Worm (Caenorhabditis elegans) whole organism, young adult: Measurements from ENCODE around the gene syx-2.

ENCODE experiments used
- B0336.3 ChIP-seq: fragments of 200-800 bp; sonication (Bioruptor generic); IDR thresholded peaks from 2 replicates; pipeline ENCODE4 v1.3.6; 2022; ENCODE audit warnings: missing genetic modification characterization, missing compliant biosample characterization
- D2030.7 ChIP-seq: fragments of 200-800 bp; sonication (Bioruptor generic); IDR thresholded peaks from 2 replicates; pipeline ENCODE4 v1.3.6; 2022; ENCODE audit warnings: missing genetic modification reagents, missing genetic modification characterization, missing compliant biosample characterization
- ZK185.1 ChIP-seq: sonication (generic microtip); optimal IDR thresholded peaks from 2 replicates; lab custom pipeline; 2016; ENCODE audit warnings: mild to moderate bottlenecking, missing genetic modification characterization, missing compliant biosample characterization; ENCODE audit not compliant: poor library complexity, severe bottlenecking
- akir-1 ChIP-seq: fragments of 200-800 bp; sonication (Bioruptor generic); optimal IDR thresholded peaks from 2 replicates; lab custom pipeline; 2018; ENCODE audit warnings: mild to moderate bottlenecking, missing genetic modification characterization, moderate library complexity, missing compliant biosample characterization
- ama-1 ChIP-seq, 3 experiments: fragments of 150-350 bp in 1 of 3; sonication (generic microtip) in 2 of 3; optimal IDR thresholded peaks; 2 replicates each; lab custom pipeline; 2014 to 2018; ENCODE audit warnings: missing biosample characterization in 2 of 3, missing genetic modification characterization in 2 of 3, missing genetic modification reagents in 2 of 3
- cebp-1 ChIP-seq, 2 experiments: fragments of 200-800 bp in 1 of 2; sonication (Bioruptor generic) in 1 of 2; sonication (generic microtip) in 1 of 2; IDR thresholded peaks in 1 of 2; optimal IDR thresholded peaks in 1 of 2; 2 replicates each; pipeline versions ENCODE4 v1.3.6 to Lab custom; 2017 to 2022; ENCODE audit warnings: missing compliant biosample characterization in 2 of 2, missing genetic modification characterization in 2 of 2, mild to moderate bottlenecking in 1 of 2, missing genetic modification reagents in 1 of 2, moderate library complexity in 1 of 2
- ceh-27 ChIP-seq: fragments of 200-800 bp; sonication (Bioruptor generic); optimal IDR thresholded peaks from 2 replicates; lab custom pipeline; 2018; ENCODE audit warnings: mild to moderate bottlenecking, missing genetic modification characterization, moderate library complexity, missing compliant biosample characterization
- ceh-79 ChIP-seq: sonication (generic microtip); optimal IDR thresholded peaks from 2 replicates; lab custom pipeline; 2017; ENCODE audit warnings: mild to moderate bottlenecking, missing genetic modification characterization, missing compliant biosample characterization
- dox-1 ChIP-seq: fragments of 200-800 bp; sonication (Bioruptor generic); IDR thresholded peaks from 2 replicates; pipeline ENCODE4 v1.3.6; 2022; ENCODE audit warnings: missing genetic modification reagents, missing genetic modification characterization, missing compliant biosample characterization
- egl-18 ChIP-seq: fragments of 200-800 bp; sonication (Bioruptor generic); IDR thresholded peaks from 2 replicates; pipeline ENCODE4 v1.3.6; 2022; ENCODE audit warnings: missing genetic modification reagents, missing genetic modification characterization, missing compliant biosample characterization
- egrh-3 ChIP-seq: fragments of 200-800 bp; sonication (Bioruptor generic); IDR thresholded peaks from 2 replicates; pipeline ENCODE4 v1.3.6; 2022; ENCODE audit warnings: missing genetic modification reagents, missing genetic modification characterization, missing compliant biosample characterization
- gei-17 ChIP-seq: fragments of 200-800 bp; sonication (Bioruptor generic); optimal IDR thresholded peaks from 2 replicates; lab custom pipeline; 2018; ENCODE audit warnings: mild to moderate bottlenecking, missing genetic modification characterization, missing compliant biosample characterization
- hmg-1.2 ChIP-seq: fragments of 200-800 bp; sonication (Bioruptor generic); IDR thresholded peaks from 2 replicates; pipeline ENCODE4 v1.3.6; 2022; ENCODE audit warnings: missing genetic modification reagents, missing genetic modification characterization, missing compliant biosample characterization
- hrde-1 ChIP-seq: sonication (generic microtip); optimal IDR thresholded peaks from 2 replicates; lab custom pipeline; 2016; ENCODE audit warnings: missing genetic modification characterization, mild to moderate bottlenecking, missing compliant biosample characterization, moderate library complexity, missing genotype, missing genetic modification reagents, borderline replicate concordance
- hsf-1 ChIP-seq: fragments of 200-800 bp; sonication (Bioruptor generic); IDR thresholded peaks from 2 replicates; pipeline ENCODE4 v1.3.6; 2022; ENCODE audit warnings: missing genetic modification reagents, missing genetic modification characterization, missing compliant biosample characterization
- lin-26 ChIP-seq: fragments of 200-800 bp; sonication (Bioruptor generic); IDR thresholded peaks from 2 replicates; pipeline ENCODE4 v1.3.6; 2022; ENCODE audit warnings: missing genetic modification reagents, missing genetic modification characterization, missing compliant biosample characterization
- lin-35 ChIP-seq, 3 experiments: fragments of 150-350 bp in 2 of 3; sonication (generic microtip) in 1 of 3; optimal IDR thresholded peaks; 2 replicates each; lab custom pipeline; 2014 to 2018; ENCODE audit warnings: missing biosample characterization in 3 of 3, missing genetic modification characterization in 3 of 3, missing genetic modification reagents in 3 of 3
- lin-40 ChIP-seq: sonication (generic microtip); optimal IDR thresholded peaks from 2 replicates; lab custom pipeline; 2016; ENCODE audit warnings: missing genetic modification characterization, mild to moderate bottlenecking, missing compliant biosample characterization, missing genotype, missing genetic modification reagents
- lin-54 ChIP-seq: fragments of 200-800 bp; sonication (Bioruptor generic); optimal IDR thresholded peaks from 2 replicates; lab custom pipeline; 2018; ENCODE audit warnings: mild to moderate bottlenecking, missing genetic modification characterization, missing compliant biosample characterization
- lsy-27 ChIP-seq: sonication (generic microtip); optimal IDR thresholded peaks from 2 replicates; lab custom pipeline; 2017; ENCODE audit warnings: missing genetic modification characterization, mild to moderate bottlenecking, missing compliant biosample characterization, antibody characterized with exemption, missing genotype, borderline replicate concordance; ENCODE audit not compliant: insufficient read depth
- madf-10 ChIP-seq: sonication (generic microtip); optimal IDR thresholded peaks from 2 replicates; lab custom pipeline; 2016; ENCODE audit warnings: mild to moderate bottlenecking, missing genetic modification characterization, missing compliant biosample characterization
- madf-3 ChIP-seq: fragments of 200-800 bp; sonication (Bioruptor generic); IDR thresholded peaks from 2 replicates; pipeline ENCODE4 v1.3.6; 2022; ENCODE audit warnings: missing genetic modification reagents, missing genetic modification characterization, missing compliant biosample characterization
- madf-6 ChIP-seq: fragments of 200-800 bp; sonication (Bioruptor generic); IDR thresholded peaks from 2 replicates; pipeline ENCODE4 v1.3.6; 2022; ENCODE audit warnings: missing genetic modification reagents, missing genetic modification characterization, missing compliant biosample characterization
- madf-8 ChIP-seq: fragments of 200-800 bp; sonication (Bioruptor generic); conservative IDR thresholded peaks from 2 replicates; pipeline ENCODE4 v1.3.6; 2022; ENCODE audit warnings: missing genetic modification reagents, missing genetic modification characterization, missing compliant biosample characterization
- mcd-1 ChIP-seq: fragments of 200-800 bp; sonication (Bioruptor generic); IDR thresholded peaks from 2 replicates; pipeline ENCODE4 v1.3.6; 2022; ENCODE audit warnings: missing genetic modification reagents, missing genetic modification characterization, missing compliant biosample characterization
- mes-4 ChIP-seq: sonication (generic microtip); optimal IDR thresholded peaks from 2 replicates; lab custom pipeline; 2016; ENCODE audit warnings: missing genotype, missing genetic modification characterization, missing compliant biosample characterization
- nhr-120 ChIP-seq: fragments of 200-800 bp; sonication (Bioruptor generic); IDR thresholded peaks from 2 replicates; pipeline ENCODE4 v1.3.6; 2022; ENCODE audit warnings: missing genetic modification characterization, missing compliant biosample characterization
- nhr-27 ChIP-seq: fragments of 200-800 bp; sonication (Bioruptor generic); optimal IDR thresholded peaks from 2 replicates; lab custom pipeline; 2018; ENCODE audit warnings: mild to moderate bottlenecking, missing genetic modification characterization, moderate library complexity, missing compliant biosample characterization
- nhr-80 ChIP-seq: sonication (generic microtip); optimal IDR thresholded peaks from 2 replicates; lab custom pipeline; 2016; ENCODE audit warnings: missing genetic modification characterization, missing compliant biosample characterization
- rcor-1 ChIP-seq: fragments of 200-800 bp; sonication (Bioruptor generic); IDR thresholded peaks from 2 replicates; pipeline ENCODE4 v1.3.6; 2022; ENCODE audit warnings: missing genetic modification reagents, missing genetic modification characterization, missing compliant biosample characterization
- sdz-38 ChIP-seq: sonication (generic microtip); optimal IDR thresholded peaks from 2 replicates; lab custom pipeline; 2016; ENCODE audit warnings: missing genotype, missing genetic modification characterization, missing compliant biosample characterization
- sea-2 ChIP-seq: fragments of 200-800 bp; sonication (Bioruptor generic); IDR thresholded peaks from 2 replicates; pipeline ENCODE4 v1.3.6; 2022; ENCODE audit warnings: missing genetic modification characterization, missing compliant biosample characterization
- snpc-4 ChIP-seq, 5 experiments: fragments of 150-350 bp in 1 of 5; sonication (generic microtip) in 4 of 5; optimal IDR thresholded peaks; 2 replicates each; lab custom pipeline; 2014 to 2018; ENCODE audit warnings: missing genetic modification characterization in 5 of 5, missing biosample characterization in 3 of 5, antibody characterized with exemption in 2 of 5, mild to moderate bottlenecking in 2 of 5, missing compliant biosample characterization in 2 of 5, missing genotype in 2 of 5, moderate library complexity in 2 of 5, missing genetic modification reagents in 1 of 5
- sptf-2 ChIP-seq: fragments of 200-800 bp; sonication (Bioruptor generic); optimal IDR thresholded peaks from 2 replicates; lab custom pipeline; 2018; ENCODE audit warnings: mild to moderate bottlenecking, missing genetic modification characterization, missing compliant biosample characterization
- tbp1 ChIP-seq: fragments of 200-800 bp; sonication (Bioruptor generic); optimal IDR thresholded peaks from 2 replicates; lab custom pipeline; 2018; ENCODE audit warnings: mild to moderate bottlenecking, missing genetic modification characterization, missing compliant biosample characterization
- unc-62 ChIP-seq: fragments of 150-350 bp; optimal IDR thresholded peaks from 2 replicates; lab custom pipeline; 2014; ENCODE audit warnings: missing biosample characterization, missing genetic modification reagents, missing genetic modification characterization
- zfh-2 ChIP-seq: fragments of 200-800 bp; sonication (Bioruptor generic); conservative IDR thresholded peaks from 2 replicates; pipeline ENCODE4 v1.3.6; 2022; ENCODE audit warnings: missing genetic modification reagents, missing genetic modification characterization, missing compliant biosample characterization
- ztf-26 ChIP-seq: sonication (generic microtip); optimal IDR thresholded peaks from 2 replicates; lab custom pipeline; 2017; ENCODE audit warnings: missing genetic modification characterization, missing compliant biosample characterization
- ztf-3 ChIP-seq: fragments of 200-800 bp; sonication (Bioruptor generic); optimal IDR thresholded peaks from 2 replicates; lab custom pipeline; 2018; ENCODE audit warnings: mild to moderate bottlenecking, missing genetic modification characterization, missing compliant biosample characterization

Gene syx-2

ce11 chrX:13948810-13949209, 11.1 kb upstream of the syx-2 start, which contains the start of gene alg-1:
Gene alg-1 (plus strand): TSS chrX:13949110.
- TF ChIP-seq lin-54 (GFP tag; lab: Kevin White, UChicago), result no peak
- no peak for TF ChIP-seq hsf-1 (GFP tag; lab: Robert Waterston, UW)
- no peak for TF ChIP-seq hrde-1
- no peak for TF ChIP-seq nhr-27 (tag; lab: Kevin White, UChicago)
- TF ChIP-seq, all 124 proteins: peak for 0

DNA sequence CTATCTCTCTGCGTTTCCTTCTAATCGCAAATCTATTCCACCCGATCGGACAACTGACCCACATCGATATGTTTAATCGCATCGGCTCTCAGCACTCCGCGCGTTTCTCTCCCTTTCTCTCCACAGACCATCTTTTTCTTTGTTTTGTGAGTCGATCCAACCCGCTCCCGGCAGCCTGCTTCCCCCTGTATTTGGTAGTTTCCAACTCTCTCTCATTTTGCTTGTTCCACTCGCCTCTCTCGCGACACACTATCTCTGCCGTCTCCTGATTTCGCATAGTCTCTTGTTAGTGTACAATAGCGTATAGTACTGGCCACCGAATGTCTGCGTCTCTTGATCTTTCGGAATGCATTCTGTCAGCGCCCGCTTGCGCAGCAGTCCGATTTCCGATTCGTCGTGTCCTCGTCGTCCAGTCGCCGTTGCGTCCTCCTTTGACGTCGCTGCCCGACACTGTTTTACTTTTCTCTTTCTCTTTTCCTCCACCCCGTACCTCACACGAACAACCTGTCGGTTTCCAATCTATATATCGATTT, 9.3 kb upstream of the syx-2 start:
- TF ChIP-seq ZK185.1, result peak; percentile 43
- no peak for TF ChIP-seq ztf-3
- no peak for TF ChIP-seq sdz-38 (tag; lab: Kevin White, UChicago)
- peak; percentile 56 for TF ChIP-seq nhr-80 (tag; lab: Kevin White, UChicago)
- TF ChIP-seq sea-2 (GFP tag; lab: Robert Waterston, UW), result no peak
- peak; percentile 29 for TF ChIP-seq mcd-1 (GFP tag; lab: Robert Waterston, UW)
- peak; percentile 42; the same call in 1 of the 2 replicates for TF ChIP-seq rcor-1
- peak; percentile 54 for TF ChIP-seq lin-40
- peak; percentile 58; the same call in 1 of the 2 replicates for TF ChIP-seq B0336.3 (GFP tag; lab: Robert Waterston, UW)
- TF ChIP-seq gei-17, result peak; percentile 5
- peak; percentile 89 for TF ChIP-seq hmg-1.2
- 0 out of 2 replicates have a peak, but pooled peaks have one; percentile 46 for TF ChIP-seq dox-1 (GFP tag; lab: Robert Waterston, UW)
- peak; percentile 60 for TF ChIP-seq ztf-26
- no peak for TF ChIP-seq lsy-27 (tag; lab: Kevin White, UChicago)
- no peak for TF ChIP-seq snpc-4 (GFP tag; optimal IDR thresholded peaks at IDR 0.05; lab: Kevin White, UChicago)
- peak in 1 of 4 experiments; percentile 34 for TF ChIP-seq snpc-4 (tag; optimal IDR thresholded peaks at IDR 0.05; lab: Kevin White, UChicago)
- TF ChIP-seq madf-10 (tag; lab: Kevin White, UChicago), result peak; percentile 9
- peak; percentile 2 for TF ChIP-seq tbp1 (GFP tag; lab: Kevin White, UChicago)
- peak; percentile 24 for TF ChIP-seq ceh-27 (GFP tag; lab: Kevin White, UChicago)
- no peak for TF ChIP-seq cebp-1 (GFP tag; IDR thresholded peaks at IDR 0.05; lab: Robert Waterston, UW)
- peak; percentile 56 for TF ChIP-seq cebp-1 (tag; optimal IDR thresholded peaks at IDR 0.05; lab: Kevin White, UChicago)
- TF ChIP-seq zfh-2 (GFP tag; lab: Robert Waterston, UW), result peak; percentile 77
- peak; percentile 7 for TF ChIP-seq unc-62 (GFP tag; lab: Kevin White, UChicago)
- TF ChIP-seq, all 124 proteins: peak for 17

ce11 chrX:13952347-13952746, 7.6 kb upstream of the syx-2 start:
- peak; percentile 65 for TF ChIP-seq zfh-2 (GFP tag; lab: Robert Waterston, UW)
- TF ChIP-seq lin-26 (GFP tag; lab: Robert Waterston, UW), result no peak
- no peak for TF ChIP-seq egrh-3 (GFP tag; lab: Robert Waterston, UW)
- TF ChIP-seq ztf-26, result no peak
- no peak for TF ChIP-seq ceh-79 (tag; lab: Kevin White, UChicago)

DNA sequence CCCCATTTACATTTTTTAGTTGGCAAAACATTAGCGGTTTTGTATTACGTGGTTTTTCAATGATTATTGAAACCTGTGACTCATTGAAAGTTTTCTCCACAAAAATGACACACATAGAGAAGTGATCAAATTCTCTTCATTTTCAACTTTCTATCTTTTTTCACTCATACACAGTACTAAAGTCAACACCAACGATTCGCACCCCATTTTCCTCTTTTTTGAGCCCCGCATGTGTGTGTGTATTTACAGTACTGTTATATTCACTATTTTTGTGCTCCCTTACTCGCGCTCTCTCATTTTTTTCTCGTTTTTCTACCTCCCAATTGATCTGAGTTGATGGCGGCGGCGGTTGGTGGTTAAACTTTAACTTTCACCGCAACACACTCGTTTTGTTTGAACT, 1.5 kb upstream of the syx-2 start:
- TF ChIP-seq nhr-120 (GFP tag; lab: Robert Waterston, UW) (no peak), lin-35 (GFP tag; optimal IDR thresholded peaks at IDR 0.05; lab: Kevin White, UChicago) (no peak), D2030.7 (GFP tag; lab: Robert Waterston, UW) (no peak), ama-1 (optimal IDR thresholded peaks at IDR 0.05; lab: Kevin White, UChicago) (no peak), ama-1 (GFP tag; optimal IDR thresholded peaks at IDR 0.05; lab: Kevin White, UChicago) (no peak), madf-8 (GFP tag; lab: Robert Waterston, UW) (no peak), akir-1 (no peak), sptf-2 (GFP tag; lab: Kevin White, UChicago) (no peak), egl-18 (GFP tag; lab: Robert Waterston, UW) (no peak), madf-6 (no peak), madf-3 (no peak), mes-4 (tag; lab: Kevin White, UChicago) (no peak)
